Worm (Caenorhabditis elegans) whole organism, young adult: ENCODE data around the gene nsph-3.2.

Experiments
- B0019.2 ChIP-seq: fragments of 200-800 bp; sonication (Bioruptor generic); conservative IDR thresholded peaks from 2 replicates; pipeline ENCODE4 v1.3.6; 2022; ENCODE audit warnings: missing genetic modification reagents, missing genetic modification characterization, missing compliant biosample characterization
- B0035.1 ChIP-seq: sonication (generic microtip); optimal IDR thresholded peaks from 2 replicates; lab custom pipeline; 2016; ENCODE audit warnings: missing genetic modification characterization, mild to moderate bottlenecking, missing compliant biosample characterization, missing genotype, missing genetic modification reagents
- F57C9.4 ChIP-seq: sonication (generic microtip); optimal IDR thresholded peaks from 2 replicates; lab custom pipeline; 2017; ENCODE audit warnings: mild to moderate bottlenecking, missing genetic modification characterization, missing compliant biosample characterization
- K11D2.4 ChIP-seq: fragments of 200-800 bp; sonication (Bioruptor generic); IDR thresholded peaks from 2 replicates; pipeline ENCODE4 v1.3.6; 2022; ENCODE audit warnings: missing genetic modification reagents, missing genetic modification characterization, missing compliant biosample characterization
- T07F8.4 ChIP-seq: sonication (generic microtip); optimal IDR thresholded peaks from 2 replicates; lab custom pipeline; 2016; ENCODE audit warnings: mild to moderate bottlenecking, missing genetic modification characterization, moderate library complexity, missing compliant biosample characterization
- Y53G8AR.9 ChIP-seq: fragments of 200-800 bp; sonication (Bioruptor generic); conservative IDR thresholded peaks from 2 replicates; pipeline ENCODE4 v1.3.6; 2022; ENCODE audit warnings: missing genetic modification reagents, missing genetic modification characterization, missing compliant biosample characterization
- Y67H2A.10 ChIP-seq: fragments of 200-800 bp; sonication (Bioruptor generic); conservative IDR thresholded peaks from 2 replicates; pipeline ENCODE4 v1.3.6; 2022; ENCODE audit warnings: missing genetic modification reagents, missing genetic modification characterization, missing compliant biosample characterization
- Y95B8A.8 ChIP-seq: fragments of 200-800 bp; sonication (Bioruptor generic); IDR thresholded peaks from 2 replicates; pipeline ENCODE4 v1.3.6; 2022; ENCODE audit warnings: missing genetic modification reagents, missing genetic modification characterization, missing compliant biosample characterization
- athp-1 ChIP-seq: sonication (generic microtip); optimal IDR thresholded peaks from 2 replicates; lab custom pipeline; 2017; ENCODE audit warnings: mild to moderate bottlenecking, missing genetic modification characterization, missing compliant biosample characterization
- attf-3 ChIP-seq: fragments of 200-800 bp; sonication (Bioruptor generic); conservative IDR thresholded peaks from 2 replicates; pipeline ENCODE4 v1.3.6; 2022; ENCODE audit warnings: missing genetic modification reagents, missing genetic modification characterization, missing compliant biosample characterization
- ceh-58 ChIP-seq: fragments of 200-800 bp; sonication (Bioruptor generic); IDR thresholded peaks from 2 replicates; pipeline ENCODE4 v1.3.6; 2022; ENCODE audit warnings: missing genetic modification characterization, missing compliant biosample characterization
- chd-7 ChIP-seq: sonication (generic microtip); optimal IDR thresholded peaks from 2 replicates; lab custom pipeline; 2016; ENCODE audit warnings: mild to moderate bottlenecking, missing genetic modification characterization, moderate library complexity, missing compliant biosample characterization
- efl-1 ChIP-seq: fragments of 150-350 bp; optimal IDR thresholded peaks from 2 replicates; lab custom pipeline; 2014; ENCODE audit warnings: missing biosample characterization, missing genetic modification reagents, missing genetic modification characterization
- egrh-3 ChIP-seq: fragments of 200-800 bp; sonication (Bioruptor generic); IDR thresholded peaks from 2 replicates; pipeline ENCODE4 v1.3.6; 2022; ENCODE audit warnings: missing genetic modification reagents, missing genetic modification characterization, missing compliant biosample characterization
- him-1 ChIP-seq: sonication (generic microtip); optimal IDR thresholded peaks from 2 replicates; lab custom pipeline; 2016; ENCODE audit warnings: missing genotype, missing genetic modification reagents, missing genetic modification characterization, missing compliant biosample characterization
- hmg-20 ChIP-seq: fragments of 200-800 bp; sonication (Bioruptor generic); IDR thresholded peaks from 2 replicates; pipeline ENCODE4 v1.3.6; 2022; ENCODE audit warnings: missing genetic modification reagents, missing genetic modification characterization, missing compliant biosample characterization
- hrde-1 ChIP-seq: sonication (generic microtip); optimal IDR thresholded peaks from 2 replicates; lab custom pipeline; 2016; ENCODE audit warnings: missing genetic modification characterization, mild to moderate bottlenecking, missing compliant biosample characterization, moderate library complexity, missing genotype, missing genetic modification reagents, borderline replicate concordance
- let-526 ChIP-seq: fragments of 200-800 bp; sonication (Bioruptor generic); IDR thresholded peaks from 2 replicates; pipeline ENCODE4 v1.3.6; 2022; ENCODE audit warnings: missing genetic modification reagents, missing genetic modification characterization, missing compliant biosample characterization
- let-607 ChIP-seq, 2 experiments: fragments of 200-800 bp in 1 of 2; sonication (Bioruptor generic) in 1 of 2; sonication (generic microtip) in 1 of 2; optimal IDR thresholded peaks; 2 replicates each; lab custom pipeline; 2016 to 2018; ENCODE audit warnings: mild to moderate bottlenecking in 2 of 2, missing compliant biosample characterization in 2 of 2, missing genetic modification characterization in 2 of 2, moderate library complexity in 2 of 2, missing genotype in 1 of 2
- lin-26 ChIP-seq: fragments of 200-800 bp; sonication (Bioruptor generic); IDR thresholded peaks from 2 replicates; pipeline ENCODE4 v1.3.6; 2022; ENCODE audit warnings: missing genetic modification reagents, missing genetic modification characterization, missing compliant biosample characterization
- lir-1 ChIP-seq: fragments of 200-800 bp; sonication (Bioruptor generic); conservative IDR thresholded peaks from 2 replicates; pipeline ENCODE4 v1.3.6; 2022; ENCODE audit warnings: missing genetic modification reagents, missing genetic modification characterization, missing compliant biosample characterization
- madf-3 ChIP-seq: fragments of 200-800 bp; sonication (Bioruptor generic); IDR thresholded peaks from 2 replicates; pipeline ENCODE4 v1.3.6; 2022; ENCODE audit warnings: missing genetic modification reagents, missing genetic modification characterization, missing compliant biosample characterization
- madf-6 ChIP-seq: fragments of 200-800 bp; sonication (Bioruptor generic); IDR thresholded peaks from 2 replicates; pipeline ENCODE4 v1.3.6; 2022; ENCODE audit warnings: missing genetic modification reagents, missing genetic modification characterization, missing compliant biosample characterization
- madf-8 ChIP-seq: fragments of 200-800 bp; sonication (Bioruptor generic); conservative IDR thresholded peaks from 2 replicates; pipeline ENCODE4 v1.3.6; 2022; ENCODE audit warnings: missing genetic modification reagents, missing genetic modification characterization, missing compliant biosample characterization
- nfya-1 ChIP-seq: sonication (generic microtip); optimal IDR thresholded peaks from 2 replicates; lab custom pipeline; 2017; ENCODE audit warnings: antibody characterized with exemption, missing compliant biosample characterization, missing genetic modification characterization, borderline replicate concordance; ENCODE audit not compliant: insufficient read depth
- nhr-27 ChIP-seq: fragments of 200-800 bp; sonication (Bioruptor generic); optimal IDR thresholded peaks from 2 replicates; lab custom pipeline; 2018; ENCODE audit warnings: mild to moderate bottlenecking, missing genetic modification characterization, moderate library complexity, missing compliant biosample characterization
- nhr-80 ChIP-seq: sonication (generic microtip); optimal IDR thresholded peaks from 2 replicates; lab custom pipeline; 2016; ENCODE audit warnings: missing genetic modification characterization, missing compliant biosample characterization
- rec-8 ChIP-seq, 2 experiments: sonication (generic microtip); optimal IDR thresholded peaks; 2 replicates each; lab custom pipeline; 2016; ENCODE audit warnings: mild to moderate bottlenecking in 2 of 2, missing genetic modification characterization in 2 of 2, missing genetic modification reagents in 2 of 2, missing genotype in 2 of 2, missing biosample characterization in 1 of 2, missing compliant biosample characterization in 1 of 2, moderate library complexity in 1 of 2
- sdz-38 ChIP-seq: sonication (generic microtip); optimal IDR thresholded peaks from 2 replicates; lab custom pipeline; 2016; ENCODE audit warnings: missing genotype, missing genetic modification characterization, missing compliant biosample characterization
- sptf-2 ChIP-seq: fragments of 200-800 bp; sonication (Bioruptor generic); optimal IDR thresholded peaks from 2 replicates; lab custom pipeline; 2018; ENCODE audit warnings: mild to moderate bottlenecking, missing genetic modification characterization, missing compliant biosample characterization
- tlf-1 ChIP-seq: fragments of 200-800 bp; sonication (Bioruptor generic); optimal IDR thresholded peaks from 2 replicates; lab custom pipeline; 2018; ENCODE audit warnings: mild to moderate bottlenecking, missing genetic modification characterization, missing compliant biosample characterization
- zim-3 ChIP-seq: sonication (generic microtip); optimal IDR thresholded peaks from 2 replicates; lab custom pipeline; 2017; ENCODE audit warnings: mild to moderate bottlenecking, missing genetic modification characterization, moderate library complexity, missing compliant biosample characterization
- ztf-22 ChIP-seq: fragments of 200-800 bp; sonication (Bioruptor generic); optimal IDR thresholded peaks from 2 replicates; lab custom pipeline; 2018; ENCODE audit warnings: mild to moderate bottlenecking, missing genetic modification characterization, moderate library complexity, missing compliant biosample characterization
- ztf-3 ChIP-seq: fragments of 200-800 bp; sonication (Bioruptor generic); optimal IDR thresholded peaks from 2 replicates; lab custom pipeline; 2018; ENCODE audit warnings: mild to moderate bottlenecking, missing genetic modification characterization, missing compliant biosample characterization

nsph-3.2 gene

ce11 chrIV:10137804-10138203 lies 25.1 kb downstream of the nsph-3.2 start, which contains the start of gene K08F4.12:
Gene K08F4.12, plus strand, starts transcription at chrIV:10138104.
- TF ChIP-seq ceh-58 (GFP tag; lab: Robert Waterston, UW) (no peak), tlf-1 (GFP tag; lab: Kevin White, UChicago) (no peak), attf-3 (GFP tag; lab: Robert Waterston, UW) (no peak), Y95B8A.8 (GFP tag; lab: Robert Waterston, UW) (no peak), efl-1 (no peak), nfya-1 (tag; lab: Kevin White, UChicago) (no peak), egrh-3 (GFP tag; lab: Robert Waterston, UW) (no peak), lir-1 (GFP tag; lab: Robert Waterston, UW) (no peak), hmg-20 (no peak), Y53G8AR.9 (GFP tag; lab: Robert Waterston, UW) (no peak), athp-1 (tag; lab: Kevin White, UChicago) (no peak), rec-8 (tag; optimal IDR thresholded peaks at IDR 0.05; lab: Kevin White, UChicago) (no peak)
- TF ChIP-seq, all 124 proteins: peak for 0

- TF ChIP-seq lin-26, result no peak
- TF ChIP-seq madf-3 (GFP tag; lab: Robert Waterston, UW), result no peak
- no peak for TF ChIP-seq sptf-2 (GFP tag; lab: Kevin White, UChicago)
- no peak for TF ChIP-seq chd-7 (tag; lab: Kevin White, UChicago)
Observed at ce11 chrIV:10140143-10140542, 27.5 kb downstream of the nsph-3.2 start, which contains the start of gene gst-3. Gene gst-3, minus strand, starts transcription at chrIV:10140243.

DNA sequence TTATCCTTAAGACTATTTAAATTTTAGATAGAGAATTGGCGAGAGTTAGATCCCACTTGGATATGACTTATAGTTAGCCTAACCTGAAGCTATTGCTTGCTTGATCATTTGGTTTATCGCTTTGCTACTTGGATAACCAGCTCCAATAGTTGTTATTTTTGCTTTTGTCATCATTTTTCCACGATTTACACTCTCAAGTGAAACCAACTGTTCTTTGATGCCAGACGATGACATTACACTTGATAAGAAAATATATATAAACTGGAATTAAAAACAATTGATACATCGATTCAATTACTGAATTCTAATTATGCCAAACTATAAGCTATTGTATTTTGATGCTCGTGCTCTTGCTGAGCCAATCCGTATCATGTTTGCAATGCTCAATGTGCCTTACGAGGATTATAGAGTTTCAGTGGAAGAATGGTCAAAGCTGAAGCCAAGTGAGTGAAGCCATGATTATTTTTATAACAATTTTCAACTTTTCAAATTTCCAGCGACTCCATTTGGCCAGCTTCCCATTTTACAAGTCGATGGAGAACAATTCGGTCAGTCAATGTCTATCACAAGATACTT lies 29.3 kb downstream of the nsph-3.2 start, which contains the start of the genes gst-2, gst-4 and dhs-12:
Gene gst-2 (minus strand): TSS at position 132 of the 576 bp plus-strand sequence.
Gene gst-4 (plus strand): TSS at position 296 of the 576 bp plus-strand sequence.
Gene dhs-12 (plus strand): TSS at position 526 of the 576 bp plus-strand sequence.
- TF ChIP-seq hrde-1 (no peak), zim-3 (tag; lab: Kevin White, UChicago) (no peak), let-607 (tag; optimal IDR thresholded peaks at IDR 0.05; lab: Kevin White, UChicago) (no peak)

DNA sequence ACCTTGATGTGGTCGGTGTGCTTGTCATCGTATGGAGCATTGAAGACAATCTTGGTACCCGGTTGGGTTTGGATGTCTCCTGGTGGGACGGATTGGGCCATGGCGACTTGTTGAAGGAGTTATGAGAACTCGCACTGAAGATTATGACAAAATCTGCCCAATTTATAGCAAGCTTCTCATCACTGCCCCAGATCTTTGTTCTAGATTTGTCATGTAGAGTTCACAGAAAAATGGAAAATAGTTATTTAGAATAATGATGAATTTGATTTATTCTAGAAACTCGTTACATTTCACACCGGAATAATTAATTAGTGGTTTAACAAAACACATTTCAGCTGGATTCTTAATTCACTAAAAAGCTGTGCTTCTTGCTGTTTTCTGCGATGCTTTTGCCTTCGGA lies 31.0 kb downstream of the nsph-3.2 start, which contains the start of gene msp-38:
Gene msp-38 (minus strand): TSS at position 101 of the 400 bp plus-strand sequence.
- no peak for TF ChIP-seq sdz-38 (tag; lab: Kevin White, UChicago)
- TF ChIP-seq nhr-27 (tag; lab: Kevin White, UChicago), result no peak
- no peak for TF ChIP-seq F57C9.4 (tag; lab: Kevin White, UChicago)

DNA sequence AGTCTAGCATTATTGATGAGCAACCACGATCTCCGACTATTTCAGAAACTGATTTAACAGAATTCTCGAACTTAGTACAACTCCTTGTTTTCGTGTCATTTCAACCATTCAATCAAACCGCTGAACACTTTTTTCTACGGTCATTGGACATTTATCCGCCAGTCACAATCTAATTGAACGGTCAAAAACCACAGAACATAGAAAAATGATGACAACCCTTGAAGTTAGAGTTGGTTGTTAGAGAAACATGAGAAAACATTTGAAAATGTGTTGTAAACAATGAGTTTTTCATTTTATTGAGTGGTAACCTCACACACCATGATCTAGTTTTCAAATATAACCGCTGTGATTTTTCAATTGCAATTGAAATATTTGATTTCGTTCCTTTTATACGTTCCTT lies 31.8 kb downstream of the nsph-3.2 start:
- TF ChIP-seq efl-1, result no peak
- TF ChIP-seq, all 124 proteins: peak for 0

DNA sequence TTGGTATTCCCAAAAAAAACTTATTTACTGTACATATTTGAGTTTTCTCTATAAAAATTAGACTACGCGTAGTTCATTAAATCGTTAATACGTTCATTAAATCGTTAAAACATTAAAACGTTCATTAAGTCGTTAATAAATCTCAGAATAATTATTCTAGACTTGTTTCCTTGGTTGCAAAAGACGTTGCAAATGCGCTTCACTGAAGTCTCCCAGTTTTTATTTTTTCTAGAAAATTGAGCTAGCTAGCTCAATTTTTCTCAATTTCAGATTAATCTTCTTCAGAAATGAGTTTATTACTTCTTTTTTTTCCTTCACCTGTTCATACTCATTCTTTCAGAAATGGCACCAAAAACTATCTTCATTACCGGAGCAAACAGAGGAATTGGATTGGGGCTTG lies 32.2 kb downstream of the nsph-3.2 start:
- no peak for TF ChIP-seq B0035.1
- TF ChIP-seq him-1, result no peak
- TF ChIP-seq Y67H2A.10 (GFP tag; lab: Robert Waterston, UW), result no peak
- no peak for TF ChIP-seq B0019.2 (GFP tag; lab: Robert Waterston, UW)
- no peak for TF ChIP-seq ztf-3
- TF ChIP-seq madf-6, result peak; percentile 76
- peak; percentile 60 for TF ChIP-seq madf-8 (GFP tag; lab: Robert Waterston, UW)
- no peak for TF ChIP-seq nhr-27 (tag; lab: Kevin White, UChicago)
- no peak for TF ChIP-seq ztf-22
- TF ChIP-seq nhr-80 (tag; lab: Kevin White, UChicago), result no peak
- no peak for TF ChIP-seq T07F8.4 (tag; lab: Kevin White, UChicago)
- TF ChIP-seq K11D2.4, result no peak
- TF ChIP-seq let-526 (GFP tag; lab: Robert Waterston, UW), result no peak
- no peak for TF ChIP-seq Y53G8AR.9 (GFP tag; lab: Robert Waterston, UW)
